Fruit fly (Drosophila melanogaster) whole organism, embryonic: Measurements from ENCODE around the gene dbo.

ENCODE experiments used
- CG11247 ChIP-seq: fragments of 200-800 bp; sonication (Bioruptor generic); IDR thresholded peaks from 2 replicates; pipeline ENCODE4 v1.3.6; 2022; ENCODE audit warnings: missing biosample characterization, missing genetic modification characterization
- CG11696 ChIP-seq: fragments of 200-800 bp; sonication (Bioruptor generic); IDR thresholded peaks from 2 replicates; pipeline ENCODE4 v1.3.6; 2022; ENCODE audit warnings: missing biosample characterization, missing genetic modification characterization
- CG12391 ChIP-seq: fragments of 200-800 bp; sonication (Bioruptor generic); optimal IDR thresholded peaks from 3 replicates; lab custom pipeline; 2018; ENCODE audit warnings: missing biosample characterization, mild to moderate bottlenecking, missing genetic modification characterization, moderate library complexity
- CG13775 ChIP-seq: fragments of 200-800 bp; sonication (Bioruptor generic); optimal IDR thresholded peaks from 3 replicates; lab custom pipeline; 2017; ENCODE audit warnings: missing biosample characterization, mild to moderate bottlenecking, missing genetic modification characterization
- CG1603 ChIP-seq: fragments of 200-800 bp; sonication (Bioruptor generic); optimal IDR thresholded peaks from 2 replicates; lab custom pipeline; 2019; ENCODE audit warnings: missing biosample characterization, mild to moderate bottlenecking, missing genetic modification characterization, moderate library complexity
- CG16863 ChIP-seq: fragments of 200-800 bp; sonication (Bioruptor generic); optimal IDR thresholded peaks from 3 replicates; lab custom pipeline; 2016; ENCODE audit warnings: missing biosample characterization, missing genetic modification characterization
- CG17385 ChIP-seq: fragments of 200-800 bp; sonication (Bioruptor generic); optimal IDR thresholded peaks from 3 replicates; lab custom pipeline; 2018; ENCODE audit warnings: missing biosample characterization, mild to moderate bottlenecking, missing genetic modification characterization
- CG18599 ChIP-seq: fragments of 200-800 bp; sonication (Bioruptor generic); optimal IDR thresholded peaks from 3 replicates; lab custom pipeline; 2017; ENCODE audit warnings: missing biosample characterization, missing genetic modification characterization, mild to moderate bottlenecking, moderate library complexity, missing genetic modification reagents
- CG33213 ChIP-seq: fragments of 200-800 bp; sonication (Bioruptor generic); optimal IDR thresholded peaks from 3 replicates; lab custom pipeline; 2016; ENCODE audit warnings: missing biosample characterization, missing genetic modification characterization
- CG3847 ChIP-seq: fragments of 200-800 bp; sonication (Bioruptor generic); IDR thresholded peaks from 2 replicates; pipeline ENCODE4 v1.3.6; 2022; ENCODE audit warnings: missing biosample characterization, missing genetic modification characterization
- CG6175 ChIP-seq: fragments of 200-800 bp; sonication (Bioruptor generic); IDR thresholded peaks from 3 replicates; pipeline ENCODE4 v1.3.6; 2022; ENCODE audit warnings: missing biosample characterization, missing genetic modification characterization
- CG7271 ChIP-seq: fragments of 200-800 bp; sonication (Bioruptor generic); optimal IDR thresholded peaks from 2 replicates; lab custom pipeline; 2018; ENCODE audit warnings: missing biosample characterization, mild to moderate bottlenecking, missing genetic modification characterization, moderate library complexity
- CG7928 ChIP-seq: fragments of 200-800 bp; sonication (Bioruptor generic); optimal IDR thresholded peaks from 2 replicates; lab custom pipeline; 2017; ENCODE audit warnings: missing biosample characterization, mild to moderate bottlenecking, missing genetic modification characterization
- CG8089 ChIP-seq: fragments of 200-800 bp; sonication (Bioruptor generic); optimal IDR thresholded peaks from 3 replicates; lab custom pipeline; 2016; ENCODE audit warnings: missing biosample characterization, missing genetic modification characterization
- CG8290 ChIP-seq, 3 experiments: fragments of 200-800 bp; sonication (Bioruptor generic); optimal IDR thresholded peaks; 2 replicates each; lab custom pipeline; 2016 to 2019; ENCODE audit warnings: missing biosample characterization in 3 of 3, missing genetic modification characterization in 3 of 3, mild to moderate bottlenecking in 2 of 3, moderate library complexity in 1 of 3
- CG8359 ChIP-seq: fragments of 200-800 bp; sonication (Bioruptor generic); optimal IDR thresholded peaks from 2 replicates; lab custom pipeline; 2017; ENCODE audit warnings: missing biosample characterization, mild to moderate bottlenecking, missing genetic modification characterization, borderline replicate concordance
- CG9437 ChIP-seq: fragments of 200-800 bp; sonication (Bioruptor generic); optimal IDR thresholded peaks from 2 replicates; lab custom pipeline; 2018; ENCODE audit warnings: missing biosample characterization, mild to moderate bottlenecking, missing genetic modification characterization
- CG9797 ChIP-seq: fragments of 200-800 bp; sonication (Bioruptor generic); optimal IDR thresholded peaks from 3 replicates; lab custom pipeline; 2018; ENCODE audit warnings: missing biosample characterization, mild to moderate bottlenecking, missing genetic modification characterization
- CG9876 ChIP-seq: fragments of 200-800 bp; sonication (Bioruptor generic); optimal IDR thresholded peaks from 2 replicates; lab custom pipeline; 2016; ENCODE audit warnings: missing biosample characterization, missing genetic modification characterization
- CHES-1-like ChIP-seq: fragments of 200-800 bp; sonication (Bioruptor generic); optimal IDR thresholded peaks from 2 replicates; lab custom pipeline; 2016; ENCODE audit warnings: missing biosample characterization, missing genetic modification characterization
- Chrac-16 ChIP-seq: fragments of 200-800 bp; sonication (Bioruptor generic); optimal IDR thresholded peaks from 3 replicates; lab custom pipeline; 2016; ENCODE audit warnings: missing biosample characterization, missing genetic modification characterization
- Dip2 ChIP-seq: fragments of 200-800 bp; sonication (Bioruptor generic); IDR thresholded peaks from 2 replicates; pipeline ENCODE4 v1.3.6; 2022; ENCODE audit warnings: missing biosample characterization, missing genetic modification characterization
- Doc2 ChIP-seq: fragments of 200-800 bp; sonication (Bioruptor generic); IDR thresholded peaks from 2 replicates; pipeline ENCODE4 v1.3.6; 2022; ENCODE audit warnings: missing biosample characterization, missing genetic modification characterization
- E2f1 ChIP-seq: fragments of 200-800 bp; sonication (Bioruptor generic); IDR thresholded peaks from 2 replicates; pipeline ENCODE4 v1.3.6; 2022; ENCODE audit warnings: missing biosample characterization, missing genetic modification characterization
- ERR ChIP-seq: fragments of 200-800 bp; sonication (Bioruptor generic); optimal IDR thresholded peaks from 2 replicates; lab custom pipeline; 2016; ENCODE audit warnings: missing biosample characterization, missing genetic modification characterization
- Ets97D ChIP-seq: fragments of 200-800 bp; sonication (Bioruptor generic); optimal IDR thresholded peaks from 3 replicates; lab custom pipeline; 2016; ENCODE audit warnings: missing biosample characterization, missing genetic modification characterization
- H15 ChIP-seq: fragments of 200-800 bp; sonication (Bioruptor generic); IDR thresholded peaks from 3 replicates; pipeline ENCODE4 v1.3.6; 2022; ENCODE audit warnings: missing biosample characterization, missing genetic modification characterization
- Mrtf ChIP-seq: fragments of 200-800 bp; sonication (Bioruptor generic); IDR thresholded peaks from 3 replicates; pipeline ENCODE4 v1.3.6; 2022; ENCODE audit warnings: missing biosample characterization, missing genetic modification characterization
- Oaz ChIP-seq: fragments of 200-800 bp; sonication (Bioruptor generic); IDR thresholded peaks from 2 replicates; pipeline ENCODE4 v1.3.6; 2022; ENCODE audit warnings: missing biosample characterization, missing genetic modification characterization
- Sox100B ChIP-seq: fragments of 200-800 bp; sonication (Bioruptor generic); optimal IDR thresholded peaks from 3 replicates; lab custom pipeline; 2018; ENCODE audit warnings: missing biosample characterization, mild to moderate bottlenecking, missing genetic modification characterization
- Usf ChIP-seq: fragments of 200-800 bp; sonication (Bioruptor generic); optimal IDR thresholded peaks from 2 replicates; lab custom pipeline; 2017; ENCODE audit warnings: missing genotype, missing biosample characterization, missing genetic modification characterization
- az2 ChIP-seq: fragments of 200-800 bp; sonication (Bioruptor generic); optimal IDR thresholded peaks from 3 replicates; lab custom pipeline; 2016; ENCODE audit warnings: missing biosample characterization, missing genetic modification characterization
- btn ChIP-seq: fragments of 200-800 bp; sonication (Bioruptor generic); optimal IDR thresholded peaks from 2 replicates; lab custom pipeline; 2016; ENCODE audit warnings: missing biosample characterization, missing genetic modification characterization
- caup ChIP-seq: fragments of 200-800 bp; sonication (Bioruptor generic); optimal IDR thresholded peaks from 3 replicates; lab custom pipeline; 2017; ENCODE audit warnings: missing biosample characterization, mild to moderate bottlenecking, missing genetic modification characterization, moderate library complexity; ENCODE audit not compliant: severe bottlenecking
- cg ChIP-seq: fragments of 200-800 bp; sonication (Bioruptor generic); optimal IDR thresholded peaks from 3 replicates; lab custom pipeline; 2019; ENCODE audit warnings: missing biosample characterization, mild to moderate bottlenecking, missing genetic modification characterization, moderate library complexity
- crp ChIP-seq, 2 experiments: fragments of 200-800 bp; sonication (Bioruptor generic); optimal IDR thresholded peaks; 2 replicates in 1 of 2; 3 replicates in 1 of 2; lab custom pipeline; 2017; ENCODE audit warnings: missing biosample characterization in 2 of 2, missing genetic modification characterization in 2 of 2, mild to moderate bottlenecking in 1 of 2, moderate library complexity in 1 of 2
- dysf ChIP-seq: fragments of 200-800 bp; sonication (Bioruptor generic); IDR thresholded peaks from 3 replicates; pipeline ENCODE4 v1.3.6; 2022; ENCODE audit warnings: missing biosample characterization, missing genetic modification characterization
- eve ChIP-seq, 2 experiments: fragments of >200 bp; optimal IDR thresholded peaks; 2 replicates each; lab custom pipeline; 2017; ENCODE audit warnings: missing biosample characterization in 2 of 2, missing genetic modification characterization in 2 of 2
- gfzf ChIP-seq: fragments of 200-800 bp; sonication (Bioruptor generic); optimal IDR thresholded peaks from 2 replicates; lab custom pipeline; 2016; ENCODE audit warnings: missing biosample characterization, mild to moderate bottlenecking, missing genetic modification characterization, moderate library complexity
- ind ChIP-seq: fragments of 200-800 bp; sonication (Bioruptor generic); optimal IDR thresholded peaks from 3 replicates; lab custom pipeline; 2016; ENCODE audit warnings: missing biosample characterization, missing genetic modification characterization
- oc ChIP-seq: fragments of 200-800 bp; sonication (Bioruptor generic); optimal IDR thresholded peaks from 2 replicates; lab custom pipeline; 2018; ENCODE audit warnings: missing biosample characterization, mild to moderate bottlenecking, missing genetic modification characterization, moderate library complexity
- peb ChIP-seq: fragments of 200-800 bp; sonication (Bioruptor generic); IDR thresholded peaks from 2 replicates; pipeline ENCODE4 v1.3.6; 2022; ENCODE audit warnings: missing biosample characterization, missing genetic modification characterization
- prd ChIP-seq, 3 experiments: fragments of >200 bp in 2 of 3; fragments of 200-800 bp in 1 of 3; sonication (Bioruptor generic) in 1 of 3; optimal IDR thresholded peaks in 2 of 3; IDR thresholded peaks in 1 of 3; 2 replicates in 2 of 3; 3 replicates in 1 of 3; pipeline versions ENCODE4 v1.3.6 to Lab custom; 2017 to 2022; ENCODE audit warnings: missing biosample characterization in 1 of 3, missing genetic modification characterization in 1 of 3
- pzg ChIP-seq: fragments of 200-800 bp; sonication (Bioruptor generic); optimal IDR thresholded peaks from 3 replicates; lab custom pipeline; 2018; ENCODE audit warnings: missing biosample characterization, mild to moderate bottlenecking, missing genetic modification characterization, moderate library complexity
- salm ChIP-seq: fragments of 200-800 bp; sonication (Bioruptor generic); optimal IDR thresholded peaks from 2 replicates; lab custom pipeline; 2018; ENCODE audit warnings: missing biosample characterization, mild to moderate bottlenecking, missing genetic modification characterization
- tll ChIP-seq, 2 experiments: fragments of 200-800 bp in 1 of 2; fragments of >200 bp in 1 of 2; sonication (Bioruptor generic) in 1 of 2; optimal IDR thresholded peaks; 2 replicates each; lab custom pipeline; 2017 to 2019; ENCODE audit warnings: missing biosample characterization in 2 of 2, missing genetic modification characterization in 2 of 2, mild to moderate bottlenecking in 1 of 2, moderate library complexity in 1 of 2
- trh ChIP-seq: fragments of 200-800 bp; sonication (Bioruptor generic); optimal IDR thresholded peaks from 2 replicates; lab custom pipeline; 2016; ENCODE audit warnings: missing biosample characterization, missing genetic modification characterization
- wdn ChIP-seq: fragments of 200-800 bp; sonication (Bioruptor generic); IDR thresholded peaks from 2 replicates; pipeline ENCODE4 v1.3.6; 2022; ENCODE audit warnings: missing biosample characterization, missing genetic modification characterization
- zf30C ChIP-seq: fragments of 200-800 bp; sonication (Bioruptor generic); optimal IDR thresholded peaks from 3 replicates; lab custom pipeline; 2018; ENCODE audit warnings: missing biosample characterization, mild to moderate bottlenecking, missing genetic modification characterization

dbo gene

dm6 chr3L:15834877-15835555 is 8.3 kb downstream of the dbo start, which contains the start of gene CG18081 (continued):
- TF ChIP-seq Ets97D (peak; percentile 24), Doc2 (GFP tag; lab: Robert Waterston, UW) (no peak), eve (GFP tag; optimal IDR thresholded peaks at IDR 0.05; lab: Kevin White, UChicago) (peak in 1 of 2 experiments; percentile 47), CG33213 (GFP tag; lab: Kevin White, UChicago) (no peak), Usf (GFP tag; lab: Kevin White, UChicago) (no peak), tll (GFP tag; optimal IDR thresholded peaks at IDR 0.05; lab: Kevin White, UChicago) (no peak), CG8359 (no peak), CG11247 (no peak), wdn (no peak), CG7928 (GFP tag; lab: Kevin White, UChicago) (no peak), CG18599 (GFP tag; lab: Kevin White, UChicago) (no peak), ind (GFP tag; lab: Kevin White, UChicago) (no peak), Oaz (GFP tag; lab: Robert Waterston, UW) (no peak), CG13775 (GFP tag; lab: Kevin White, UChicago) (no peak), CG8089 (GFP tag; lab: Kevin White, UChicago) (peak; percentile 100), peb (GFP tag; lab: Robert Waterston, UW) (no peak), CG8290 (GFP tag; optimal IDR thresholded peaks at IDR 0.05; lab: Kevin White, UChicago) (no peak), CG8290 (tag; optimal IDR thresholded peaks at IDR 0.05; lab: Kevin White, UChicago) (peak in 1 of 2 experiments; percentile 62), CG11696 (no peak), Sox100B (GFP tag; lab: Kevin White, UChicago) (no peak), CG12391 (tag; lab: Kevin White, UChicago) (peak; percentile 2), E2f1 (GFP tag; lab: Robert Waterston, UW) (no peak), CG6175 (no peak), CG17385 (GFP tag; lab: Kevin White, UChicago) (no peak), dysf (GFP tag; lab: Robert Waterston, UW) (no peak), pzg (GFP tag; lab: Kevin White, UChicago) (peak; percentile 77), oc (no peak), cg (GFP tag; lab: Kevin White, UChicago) (no peak), crp (GFP tag; optimal IDR thresholded peaks at IDR 0.05; lab: Kevin White, UChicago) (peak in 1 of 2 experiments; percentile 27), CG9797 (GFP tag; lab: Kevin White, UChicago) (peak; percentile 70), az2 (no peak), H15 (GFP tag; lab: Robert Waterston, UW) (no peak), salm (tag; lab: Kevin White, UChicago) (no peak), CG7271 (tag; lab: Kevin White, UChicago) (no peak), CG9876 (GFP tag; lab: Kevin White, UChicago) (no peak), Chrac-16 (GFP tag; lab: Kevin White, UChicago) (no peak), trh (no peak), CG16863 (GFP tag; lab: Kevin White, UChicago) (no peak), caup (GFP tag; lab: Kevin White, UChicago) (no peak), CG1603 (tag; lab: Kevin White, UChicago) (peak; percentile 62), btn (GFP tag; lab: Kevin White, UChicago) (no peak), CG9437 (GFP tag; lab: Kevin White, UChicago) (peak; percentile 84), Mrtf (no peak), gfzf (GFP tag; lab: Kevin White, UChicago) (peak; percentile 88), CG3847 (GFP tag; lab: Robert Waterston, UW) (0 out of 2 replicates have a peak, but pooled peaks have one; percentile 4), prd (optimal IDR thresholded peaks at IDR 0.05; lab: Kevin White, UChicago) (no peak), prd (GFP tag; IDR thresholded peaks at IDR 0.05; lab: Robert Waterston, UW) (no peak), Dip2 (GFP tag; lab: Robert Waterston, UW) (no peak), CHES-1-like (peak; percentile 14), zf30C (GFP tag; lab: Kevin White, UChicago) (no peak), ERR (no peak)
